Worm (Caenorhabditis elegans): Measurements from ENCODE around the gene srbc-65.

srbc-65 gene

ce11 chrV:16565639-16566038 is 14.9 kb downstream of the srbc-65 start, which contains the start of gene sru-45:
Gene sru-45 (plus strand): TSS chrV:16565939.
- TF ChIP-seq ceh-44 (GFP tag; IDR thresholded peaks at IDR 0.05) (no peak), ceh-82 (tag; optimal IDR thresholded peaks at IDR 0.05) (no peak), lin-13 (GFP tag; optimal IDR thresholded peaks at IDR 0.05) (no peak), ceh-20 (GFP tag; IDR thresholded peaks at IDR 0.05) (no peak), nhr-102 (tag; optimal IDR thresholded peaks at IDR 0.05) (no peak), lin-29 (GFP tag; IDR thresholded peaks at IDR 0.05) (no peak), lsy-2 (tag; optimal IDR thresholded peaks at IDR 0.05) (no peak), pha-4 (GFP tag; IDR thresholded peaks at IDR 0.05) (no peak), pha-4 (tag; optimal IDR thresholded peaks at IDR 0.05) (no peak)

DNA sequence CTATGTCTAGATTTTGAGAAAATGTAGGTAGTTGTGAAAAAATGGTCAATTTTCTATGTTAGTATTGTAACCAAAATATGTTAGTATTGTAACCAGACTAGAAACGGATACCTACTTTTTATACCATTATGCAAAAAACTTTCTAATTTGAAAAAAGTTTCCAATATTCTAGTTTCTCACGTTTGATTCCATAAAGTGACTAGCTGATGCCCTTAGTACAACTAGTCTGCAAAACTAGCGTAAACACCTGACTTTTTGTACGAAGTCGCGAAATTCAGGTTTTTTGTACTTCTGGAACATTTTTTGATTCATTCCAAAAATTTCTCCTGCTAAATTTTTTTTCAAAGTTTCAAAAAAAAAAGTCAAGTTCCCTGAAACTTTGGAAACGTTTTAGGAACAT is 17.3 kb downstream of the srbc-65 start:
- TF ChIP-seq unc-62 (GFP tag; optimal IDR thresholded peaks at IDR 0.05 in 1 of 2) (peak in 1 of 2 experiments; percentile 78), unc-62 (tag; optimal IDR thresholded peaks at IDR 0.05) (no peak), mdl-1 (tag; optimal IDR thresholded peaks at IDR 0.05) (no peak), F10B5.3 (tag; optimal IDR thresholded peaks at IDR 0.05) (no peak), lin-15B (tag; optimal IDR thresholded peaks at IDR 0.05) (no peak), aha-1 (tag) (peak; percentile 76), mdt-29 (GFP tag; IDR thresholded peaks at IDR 0.05) (no peak), ces-1 (GFP tag; optimal IDR thresholded peaks at IDR 0.05) (no peak), nhr-6 (tag; optimal IDR thresholded peaks at IDR 0.05) (no peak), cey-2 (tag; optimal IDR thresholded peaks at IDR 0.05; ENCODE audit: borderline replicate concordance, insufficient read depth) (no peak), mes-2 (tag; optimal IDR thresholded peaks at IDR 0.05; ENCODE audit: poor library complexity, severe bottlenecking) (no peak)

DNA sequence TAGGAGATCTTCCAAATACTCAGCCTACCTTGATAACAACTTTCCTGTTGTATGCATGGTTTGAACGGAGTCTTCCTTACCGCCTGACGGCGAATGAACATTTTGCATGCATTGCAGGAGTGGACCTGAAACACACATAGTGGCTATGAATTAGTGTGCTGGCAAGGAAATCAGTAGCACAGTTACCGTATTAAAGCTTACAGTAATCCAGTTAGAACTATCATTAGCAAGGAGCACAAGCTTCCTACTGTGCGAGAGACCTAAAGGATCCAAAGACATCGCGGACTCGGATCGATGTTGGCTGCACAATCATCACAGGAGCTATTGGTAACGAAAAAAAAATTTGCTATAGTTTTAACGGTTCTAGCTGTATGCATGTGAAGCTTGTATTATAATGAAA is 19.9 kb downstream of the srbc-65 start, which contains the start of gene nhr-233:
nhr-233 (minus strand) TSS at position 101 of the 400 bp plus-strand sequence.
- TF ChIP-seq unc-62 (GFP tag; optimal IDR thresholded peaks at IDR 0.05 in 1 of 2) (peak in 1 of 2 experiments; percentile 19), unc-62 (tag; optimal IDR thresholded peaks at IDR 0.05) (no peak), mes-2 (tag; optimal IDR thresholded peaks at IDR 0.05; ENCODE audit: poor library complexity, severe bottlenecking) (no peak)

DNA sequence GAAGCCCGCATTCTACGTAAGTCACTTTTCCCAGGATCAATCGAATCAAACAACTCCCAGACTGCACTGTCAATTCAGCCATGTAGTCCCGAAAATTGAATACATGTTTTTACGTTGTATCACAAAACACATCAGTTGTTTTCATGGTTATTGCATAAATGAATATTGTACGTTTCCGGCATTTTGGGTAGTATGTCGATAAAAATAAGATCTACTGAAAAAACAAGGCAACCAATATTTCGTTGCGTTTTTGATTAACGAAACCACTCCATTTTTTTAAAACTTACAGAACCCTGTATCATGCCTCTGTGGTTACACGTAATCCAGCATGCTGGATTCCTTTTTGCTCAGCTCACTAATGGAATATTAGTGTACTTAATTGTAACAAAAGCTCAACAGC is 22.4 kb downstream of the srbc-65 start, which contains the start of gene str-149:
str-149 (plus strand) TSS at position 301 of the 400 bp plus-strand sequence.
- no peak for TF ChIP-seq hmg-1.1 (GFP tag; IDR thresholded peaks at IDR 0.05)
- no peak for TF ChIP-seq aly-2 (tag; optimal IDR thresholded peaks at IDR 0.05)
- TF ChIP-seq zfp-2 (tag; optimal IDR thresholded peaks at IDR 0.05), result no peak
- no peak for TF ChIP-seq lin-29 (GFP tag; IDR thresholded peaks at IDR 0.05)
- no peak for TF ChIP-seq ztf-7 (tag; optimal IDR thresholded peaks at IDR 0.05)
- no peak for TF ChIP-seq hlh-30 (tag; optimal IDR thresholded peaks at IDR 0.05; ENCODE audit: insufficient read depth)
- no peak for TF ChIP-seq lsy-2 (tag; optimal IDR thresholded peaks at IDR 0.05)
- TF ChIP-seq F37D6.2 (tag; optimal IDR thresholded peaks at IDR 0.05), result no peak
- TF ChIP-seq ceh-20 (GFP tag; IDR thresholded peaks at IDR 0.05), result no peak
- TF ChIP-seq ceh-44 (GFP tag; IDR thresholded peaks at IDR 0.05), result no peak
- no peak for TF ChIP-seq ama-1 (optimal IDR thresholded peaks at IDR 0.05)
- TF ChIP-seq set-16 (GFP tag; IDR thresholded peaks at IDR 0.05), result no peak
- no peak for TF ChIP-seq unc-130 (GFP tag; optimal IDR thresholded peaks at IDR 0.05)
- TF ChIP-seq F10B5.3 (tag; optimal IDR thresholded peaks at IDR 0.05), result no peak
- TF ChIP-seq lin-1 (GFP tag; IDR thresholded peaks at IDR 0.05), result no peak
- TF ChIP-seq D1046.2 (GFP tag; IDR thresholded peaks at IDR 0.05), result no peak
- no peak for TF ChIP-seq zfp-3 (GFP tag; conservative IDR thresholded peaks at IDR 0.05)

DNA sequence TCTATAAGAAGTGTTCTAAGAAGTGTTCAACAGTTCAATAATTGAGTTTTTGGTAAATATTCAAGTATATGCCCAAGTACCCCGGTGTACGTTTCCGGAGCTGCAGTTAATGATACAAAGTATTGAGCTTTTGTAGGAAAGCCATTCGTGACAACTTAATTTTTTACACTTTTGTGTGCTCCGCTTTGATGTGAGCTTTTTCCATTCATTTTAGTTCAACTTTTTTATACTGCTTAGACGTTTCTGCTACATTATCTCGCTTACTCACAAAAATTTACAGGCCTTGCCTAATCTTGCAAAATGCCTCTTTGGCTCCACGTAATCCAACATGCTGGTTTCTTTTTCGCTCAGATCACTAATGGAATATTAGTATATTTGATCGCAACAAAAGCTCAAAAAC is 25.1 kb downstream of the srbc-65 start, which contains the start of gene str-151:
str-151 (plus strand) TSS at position 301 of the 400 bp plus-strand sequence.
- TF ChIP-seq ceh-82 (tag; optimal IDR thresholded peaks at IDR 0.05) (no peak), F26F4.8 (GFP tag; conservative IDR thresholded peaks at IDR 0.05) (no peak), nhr-28 (tag; optimal IDR thresholded peaks at IDR 0.05) (no peak), nhr-42 (GFP tag; IDR thresholded peaks at IDR 0.05) (no peak), lin-15B (tag; optimal IDR thresholded peaks at IDR 0.05) (no peak), daf-19 (GFP tag; conservative IDR thresholded peaks at IDR 0.05) (no peak), lin-38 (GFP tag; IDR thresholded peaks at IDR 0.05) (no peak), fos-1 (tag; optimal IDR thresholded peaks at IDR 0.05) (no peak), nhr-25 (tag; optimal IDR thresholded peaks at IDR 0.05; ENCODE audit: borderline replicate concordance, insufficient read depth) (no peak), rbr-2 (tag; optimal IDR thresholded peaks at IDR 0.05) (no peak), ctbp-1 (GFP tag; IDR thresholded peaks at IDR 0.05) (no peak), lir-3 (tag; optimal IDR thresholded peaks at IDR 0.05) (no peak), ztf-11 (tag; optimal IDR thresholded peaks at IDR 0.05) (no peak), dmd-8 (GFP tag; IDR thresholded peaks at IDR 0.05) (no peak), vab-7 (GFP tag; IDR thresholded peaks at IDR 0.05) (no peak), mxl-3 (GFP tag; optimal IDR thresholded peaks at IDR 0.05) (no peak)
